Worm (Caenorhabditis elegans): ENCODE data around the gene R02E12.4.

Gene R02E12.4

DNA sequence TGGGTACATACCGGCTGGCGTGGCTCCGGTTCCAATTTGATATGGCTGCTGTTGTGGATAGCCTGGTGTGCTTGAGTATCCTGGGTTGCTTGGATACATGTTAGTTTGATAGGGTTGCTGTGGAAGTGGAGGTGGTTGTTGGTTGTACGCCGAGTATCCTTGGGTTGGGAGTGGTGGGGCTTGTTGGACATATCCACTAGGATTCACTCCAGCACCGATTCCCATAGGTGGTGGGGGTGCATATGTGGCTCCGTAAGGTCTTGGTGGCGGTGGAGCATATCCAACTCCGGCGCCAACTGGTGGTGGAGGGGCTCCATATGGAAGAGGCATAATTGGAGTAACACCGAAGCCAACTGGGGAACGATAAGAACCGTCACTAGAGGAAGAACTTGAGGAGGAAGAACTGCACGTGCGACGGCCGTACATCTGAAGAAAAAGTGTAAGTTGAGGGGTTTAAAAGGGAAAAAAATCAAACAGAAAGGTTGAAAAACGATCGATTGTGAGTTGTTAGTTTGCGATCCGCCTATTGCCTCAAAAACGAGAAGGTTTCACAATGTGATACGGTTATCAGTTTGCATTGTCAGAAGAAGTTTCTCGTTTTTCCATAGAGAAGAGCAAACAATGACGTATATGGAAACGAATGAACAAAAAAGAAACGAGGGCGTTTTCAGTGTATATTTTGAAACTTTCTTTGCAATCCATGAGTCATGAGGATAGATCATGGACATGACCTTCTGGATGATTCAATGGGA, 36.7 kb upstream of the R02E12.4 start, which contains the start of gene C16B8.3:
C16B8.3 (minus strand) TSS at position 426 of the 752 bp plus-strand sequence.
- TF ChIP-seq tbx-11 (GFP tag; IDR thresholded peaks at IDR 0.05): no peak
- TF ChIP-seq tbx-37 (GFP tag; conservative IDR thresholded peaks at IDR 0.05): no peak
- no peak for TF ChIP-seq sea-1 (GFP tag; conservative IDR thresholded peaks at IDR 0.05)
- no peak for TF ChIP-seq hnd-1 (tag; optimal IDR thresholded peaks at IDR 0.05)
- no peak for TF ChIP-seq hmg-4 (GFP tag; optimal IDR thresholded peaks at IDR 0.05)
- TF ChIP-seq ama-1 (optimal IDR thresholded peaks at IDR 0.05): no peak
- TF ChIP-seq F13C5.2 (tag; optimal IDR thresholded peaks at IDR 0.05): no peak
- TF ChIP-seq tra-4 (tag; optimal IDR thresholded peaks at IDR 0.05): no peak
- TF ChIP-seq hmbx-1 (tag; optimal IDR thresholded peaks at IDR 0.05): no peak
- no peak for TF ChIP-seq B0310.2 (tag; optimal IDR thresholded peaks at IDR 0.05)
- TF ChIP-seq pes-1 (GFP tag; IDR thresholded peaks at IDR 0.05): no peak
- TF ChIP-seq scrt-1 (GFP tag; IDR thresholded peaks at IDR 0.05): no peak
- TF ChIP-seq aly-1 (tag; optimal IDR thresholded peaks at IDR 0.05): no peak
- no peak for TF ChIP-seq flt-1 (GFP tag; IDR thresholded peaks at IDR 0.05)
- TF ChIP-seq ceh-36 (tag; optimal IDR thresholded peaks at IDR 0.05): no peak
- no peak for TF ChIP-seq ceh-13 (GFP tag; optimal IDR thresholded peaks at IDR 0.05)
- no peak for TF ChIP-seq ets-7 (tag; optimal IDR thresholded peaks at IDR 0.05)

DNA sequence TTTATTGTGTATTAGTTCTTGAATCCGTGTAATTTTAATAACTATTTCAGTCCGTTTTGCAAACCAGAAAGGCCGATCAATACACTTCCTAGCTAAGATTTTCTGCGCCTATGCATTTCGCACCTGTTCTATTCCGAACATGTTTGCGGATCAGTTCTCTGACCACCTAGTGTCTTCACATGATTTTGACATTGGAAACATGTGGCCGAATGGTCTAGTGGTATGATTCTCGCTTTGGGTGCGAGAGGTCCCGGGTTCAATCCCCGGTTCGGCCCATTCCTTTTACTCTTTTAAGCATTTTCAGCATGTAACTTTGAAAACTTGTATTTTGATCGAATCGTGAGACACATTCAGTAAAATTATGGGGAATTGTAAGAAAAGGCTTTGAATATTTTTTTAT, 35.8 kb upstream of the R02E12.4 start:
- TF ChIP-seq tbx-11 (GFP tag; IDR thresholded peaks at IDR 0.05) (peak; percentile 80), ceh-13 (GFP tag; optimal IDR thresholded peaks at IDR 0.05) (peak; percentile 31), pes-1 (GFP tag; IDR thresholded peaks at IDR 0.05) (peak; percentile 87), sea-1 (GFP tag; conservative IDR thresholded peaks at IDR 0.05) (peak; percentile 80), ama-1 (optimal IDR thresholded peaks at IDR 0.05) (no peak), tbx-37 (GFP tag; conservative IDR thresholded peaks at IDR 0.05) (peak; percentile 84), scrt-1 (GFP tag; IDR thresholded peaks at IDR 0.05) (peak; percentile 84), hnd-1 (tag; optimal IDR thresholded peaks at IDR 0.05) (no peak), ceh-36 (tag; optimal IDR thresholded peaks at IDR 0.05) (peak; percentile 56), F13C5.2 (tag; optimal IDR thresholded peaks at IDR 0.05) (no peak), flt-1 (GFP tag; IDR thresholded peaks at IDR 0.05) (peak; percentile 81), hmbx-1 (tag; optimal IDR thresholded peaks at IDR 0.05) (no peak)

DNA sequence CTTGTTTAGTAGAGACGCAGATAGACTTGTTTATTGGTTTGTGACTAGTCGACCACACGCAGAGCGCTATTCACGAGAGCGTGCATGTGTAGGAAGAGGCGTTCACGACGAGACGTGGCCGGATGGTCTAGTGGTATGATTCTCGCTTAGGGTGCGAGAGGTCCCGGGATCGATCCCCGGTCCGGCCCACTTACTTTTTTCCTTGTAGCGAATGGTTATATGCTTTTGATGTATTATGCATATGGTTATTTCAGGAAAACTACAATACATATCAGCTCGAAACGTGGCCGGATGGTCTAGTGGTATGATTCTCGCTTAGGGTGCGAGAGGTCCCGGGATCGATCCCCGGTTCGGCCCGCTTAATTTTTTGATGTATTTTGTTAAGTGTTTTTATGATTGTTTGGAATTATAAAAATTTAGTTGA, 35.1 kb upstream of the R02E12.4 start:
- peak; percentile 71 for TF ChIP-seq tra-4 (tag; optimal IDR thresholded peaks at IDR 0.05)
- TF ChIP-seq tbx-37 (GFP tag; conservative IDR thresholded peaks at IDR 0.05): peak; percentile 89
- TF ChIP-seq hnd-1 (tag; optimal IDR thresholded peaks at IDR 0.05): peak; percentile 80
- peak; percentile 90 for TF ChIP-seq scrt-1 (GFP tag; IDR thresholded peaks at IDR 0.05)
- TF ChIP-seq ceh-36 (tag; optimal IDR thresholded peaks at IDR 0.05): peak; percentile 90
- TF ChIP-seq hmbx-1 (tag; optimal IDR thresholded peaks at IDR 0.05): peak; percentile 77
- peak; percentile 83 for TF ChIP-seq B0310.2 (tag; optimal IDR thresholded peaks at IDR 0.05)
- peak; percentile 85 for TF ChIP-seq ets-7 (tag; optimal IDR thresholded peaks at IDR 0.05)
- peak; percentile 96 for TF ChIP-seq flt-1 (GFP tag; IDR thresholded peaks at IDR 0.05)
- peak; percentile 92 for TF ChIP-seq aly-1 (tag; optimal IDR thresholded peaks at IDR 0.05)
- TF ChIP-seq ama-1 (optimal IDR thresholded peaks at IDR 0.05): peak; percentile 72
- peak; percentile 95 for TF ChIP-seq F13C5.2 (tag; optimal IDR thresholded peaks at IDR 0.05)
- peak; percentile 69 for TF ChIP-seq ceh-13 (GFP tag; optimal IDR thresholded peaks at IDR 0.05)
- peak; percentile 94 for TF ChIP-seq sea-1 (GFP tag; conservative IDR thresholded peaks at IDR 0.05)
- TF ChIP-seq pes-1 (GFP tag; IDR thresholded peaks at IDR 0.05): peak; percentile 96
- peak; percentile 97 for TF ChIP-seq hmg-4 (GFP tag; optimal IDR thresholded peaks at IDR 0.05)
- peak; percentile 96 for TF ChIP-seq tbx-11 (GFP tag; IDR thresholded peaks at IDR 0.05)

DNA sequence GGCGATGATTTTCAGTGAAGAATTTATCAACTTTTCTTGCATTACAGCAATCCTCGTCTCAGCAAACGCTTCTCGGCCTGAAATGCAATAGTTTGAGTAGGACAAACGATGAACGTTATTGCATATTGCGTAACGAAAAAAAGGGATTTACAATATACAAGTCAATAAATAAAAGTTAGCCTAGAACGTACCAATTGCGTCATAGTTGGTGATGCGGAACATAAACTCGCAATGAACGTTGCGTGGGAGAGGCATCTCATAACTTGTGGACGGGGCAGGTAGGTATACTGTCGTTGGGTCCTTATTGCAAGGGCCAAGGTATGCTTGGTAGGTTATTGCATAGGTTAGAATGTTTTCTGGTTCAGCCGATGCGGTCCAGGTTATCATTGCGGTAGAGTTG, 34.3 kb upstream of the R02E12.4 start:
- TF ChIP-seq tbx-11 (GFP tag; IDR thresholded peaks at IDR 0.05): no peak
- no peak for TF ChIP-seq ceh-13 (GFP tag; optimal IDR thresholded peaks at IDR 0.05)
- TF ChIP-seq ceh-36 (tag; optimal IDR thresholded peaks at IDR 0.05): no peak
- no peak for TF ChIP-seq F13C5.2 (tag; optimal IDR thresholded peaks at IDR 0.05)
- no peak for TF ChIP-seq tra-4 (tag; optimal IDR thresholded peaks at IDR 0.05)
- no peak for TF ChIP-seq hmbx-1 (tag; optimal IDR thresholded peaks at IDR 0.05)
- TF ChIP-seq scrt-1 (GFP tag; IDR thresholded peaks at IDR 0.05): no peak
- no peak for TF ChIP-seq tbx-37 (GFP tag; conservative IDR thresholded peaks at IDR 0.05)
- no peak for TF ChIP-seq B0310.2 (tag; optimal IDR thresholded peaks at IDR 0.05)
- TF ChIP-seq hmg-4 (GFP tag; optimal IDR thresholded peaks at IDR 0.05): no peak
- no peak for TF ChIP-seq hnd-1 (tag; optimal IDR thresholded peaks at IDR 0.05)
- no peak for TF ChIP-seq ets-7 (tag; optimal IDR thresholded peaks at IDR 0.05)
- TF ChIP-seq pes-1 (GFP tag; IDR thresholded peaks at IDR 0.05): no peak
- TF ChIP-seq aly-1 (tag; optimal IDR thresholded peaks at IDR 0.05): no peak
- no peak for TF ChIP-seq ama-1 (optimal IDR thresholded peaks at IDR 0.05)
- TF ChIP-seq flt-1 (GFP tag; IDR thresholded peaks at IDR 0.05): no peak
- no peak for TF ChIP-seq sea-1 (GFP tag; conservative IDR thresholded peaks at IDR 0.05)

DNA sequence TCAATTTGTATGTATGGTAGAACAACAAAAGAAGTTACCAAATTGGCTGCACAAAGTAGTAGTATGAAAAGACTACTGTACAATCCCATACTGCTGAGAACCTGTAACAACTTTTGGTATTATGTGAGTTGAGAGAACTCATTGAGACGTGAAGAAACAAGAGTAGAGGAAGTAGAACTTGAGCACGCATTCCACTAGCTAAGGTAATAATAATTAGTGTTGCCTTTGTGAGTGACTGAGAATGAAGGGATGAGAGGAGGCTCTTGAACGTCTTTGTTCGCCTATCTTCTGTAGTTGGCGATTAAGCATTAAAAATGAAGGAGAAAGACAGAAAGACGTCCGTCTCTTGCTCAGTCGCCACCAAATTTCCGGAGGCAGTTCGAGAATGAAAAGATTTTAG, 31.6 kb upstream of the R02E12.4 start, which contains the start of gene C16B8.4:
C16B8.4 (minus strand) TSS at position 101 of the 400 bp plus-strand sequence.
- TF ChIP-seq hmbx-1 (tag; optimal IDR thresholded peaks at IDR 0.05) (no peak), scrt-1 (GFP tag; IDR thresholded peaks at IDR 0.05) (no peak), ceh-13 (GFP tag; optimal IDR thresholded peaks at IDR 0.05) (no peak), sea-1 (GFP tag; conservative IDR thresholded peaks at IDR 0.05) (no peak), pes-1 (GFP tag; IDR thresholded peaks at IDR 0.05) (no peak), hmg-4 (GFP tag; optimal IDR thresholded peaks at IDR 0.05) (no peak), tbx-37 (GFP tag; conservative IDR thresholded peaks at IDR 0.05) (no peak), aly-1 (tag; optimal IDR thresholded peaks at IDR 0.05) (no peak), F13C5.2 (tag; optimal IDR thresholded peaks at IDR 0.05) (no peak), ama-1 (optimal IDR thresholded peaks at IDR 0.05) (no peak)

DNA sequence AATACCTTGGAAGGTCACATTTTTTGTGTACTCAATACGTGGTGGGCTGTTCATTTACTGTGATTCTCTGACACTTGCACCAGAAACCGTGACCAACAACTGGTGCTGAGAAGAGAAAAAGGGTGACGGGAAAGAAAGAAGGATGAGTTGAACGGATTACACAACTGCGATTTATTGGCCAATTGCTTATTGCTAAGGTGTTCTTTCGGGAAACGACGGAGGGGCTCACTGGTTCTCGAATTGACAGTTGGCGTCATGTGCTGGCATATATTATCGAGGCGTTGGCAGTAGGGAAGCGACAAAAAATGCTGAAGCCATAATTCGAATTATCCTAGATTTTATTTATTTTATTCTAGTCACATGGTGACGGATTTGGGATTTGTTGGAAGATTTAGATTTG, 31.0 kb upstream of the R02E12.4 start:
- TF ChIP-seq F13C5.2 (tag; optimal IDR thresholded peaks at IDR 0.05): no peak
- no peak for TF ChIP-seq pes-1 (GFP tag; IDR thresholded peaks at IDR 0.05)
- TF ChIP-seq ets-7 (tag; optimal IDR thresholded peaks at IDR 0.05): no peak

DNA sequence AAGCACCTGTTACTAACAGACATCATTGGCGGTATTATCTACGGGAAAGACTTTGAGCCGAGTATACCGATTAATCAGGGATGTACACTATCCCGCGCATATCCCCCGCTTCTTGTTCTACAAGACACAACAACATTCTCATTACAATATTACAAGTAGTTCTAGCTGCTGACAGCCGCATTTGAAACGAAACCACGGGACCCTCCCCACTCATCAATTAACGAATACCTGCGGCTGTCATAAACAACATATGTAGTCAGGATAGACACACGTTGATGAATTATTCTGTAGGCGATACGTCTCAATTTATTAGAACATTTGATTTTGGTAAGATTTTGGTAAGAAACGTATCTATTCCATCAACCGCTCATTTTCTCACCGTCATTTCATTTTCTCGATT, 28.4 kb upstream of the R02E12.4 start:
- no peak for TF ChIP-seq aly-1 (tag; optimal IDR thresholded peaks at IDR 0.05)
- no peak for TF ChIP-seq sea-1 (GFP tag; conservative IDR thresholded peaks at IDR 0.05)
